Fruit fly (Drosophila melanogaster) whole organism, embryonic: ENCODE results near the gene CG10866.

ENCODE experiments used
- ATbp ChIP-seq: fragments of 200-800 bp; sonication (Bioruptor generic); optimal IDR thresholded peaks from 2 replicates; lab custom pipeline; 2017; ENCODE audit warnings: missing biosample characterization, mild to moderate bottlenecking, missing genetic modification characterization, missing genetic modification reagents
- Aef1 ChIP-seq: fragments of 200-800 bp; sonication (Bioruptor generic); IDR thresholded peaks from 3 replicates; pipeline ENCODE4 v1.3.6; 2022; ENCODE audit warnings: missing biosample characterization, missing genetic modification characterization
- BEAF-32 ChIP-seq: fragments of 200-800 bp; sonication (Bioruptor generic); optimal IDR thresholded peaks from 3 replicates; lab custom pipeline; 2017; ENCODE audit warnings: missing biosample characterization, missing genetic modification characterization, mild to moderate bottlenecking, moderate library complexity, missing genetic modification reagents
- CG10267 ChIP-seq: fragments of 200-800 bp; sonication (Bioruptor generic); optimal IDR thresholded peaks from 2 replicates; lab custom pipeline; 2018; ENCODE audit warnings: missing biosample characterization, mild to moderate bottlenecking, missing genetic modification characterization, moderate library complexity
- CG1233 ChIP-seq: fragments of 200-800 bp; sonication (Bioruptor generic); optimal IDR thresholded peaks from 4 replicates; lab custom pipeline; 2018; ENCODE audit warnings: missing biosample characterization, mild to moderate bottlenecking, missing genetic modification characterization
- CG13424 ChIP-seq: fragments of 200-800 bp; sonication (Bioruptor generic); optimal IDR thresholded peaks from 2 replicates; lab custom pipeline; 2019; ENCODE audit warnings: missing biosample characterization, mild to moderate bottlenecking, missing genetic modification characterization, moderate library complexity
- CG14667 ChIP-seq: fragments of 200-800 bp; sonication (Bioruptor generic); IDR thresholded peaks from 2 replicates; pipeline ENCODE4 v1.3.6; 2022; ENCODE audit warnings: missing biosample characterization, missing genetic modification characterization
- CG14710 ChIP-seq: fragments of 200-800 bp; sonication (Bioruptor generic); optimal IDR thresholded peaks from 3 replicates; lab custom pipeline; 2019; ENCODE audit warnings: missing biosample characterization, mild to moderate bottlenecking, missing genetic modification characterization, moderate library complexity
- CG17385 ChIP-seq: fragments of 200-800 bp; sonication (Bioruptor generic); optimal IDR thresholded peaks from 3 replicates; lab custom pipeline; 2018; ENCODE audit warnings: missing biosample characterization, mild to moderate bottlenecking, missing genetic modification characterization
- CG17802 ChIP-seq: fragments of 200-800 bp; sonication (Bioruptor generic); optimal IDR thresholded peaks from 2 replicates; lab custom pipeline; 2018; ENCODE audit warnings: missing biosample characterization, mild to moderate bottlenecking, missing genetic modification characterization, moderate library complexity
- CG18262 ChIP-seq: fragments of 200-800 bp; optimal IDR thresholded peaks from 3 replicates; lab custom pipeline; 2019; ENCODE audit warnings: missing biosample characterization, mild to moderate bottlenecking, missing genetic modification characterization, moderate library complexity
- CG1832 ChIP-seq: fragments of 200-800 bp; sonication (Bioruptor generic); optimal IDR thresholded peaks from 2 replicates; lab custom pipeline; 2017; ENCODE audit warnings: missing biosample characterization, mild to moderate bottlenecking, missing genetic modification characterization, inconsistent platforms
- CG2120 ChIP-seq: fragments of 200-800 bp; sonication (Bioruptor generic); optimal IDR thresholded peaks from 3 replicates; lab custom pipeline; 2016; ENCODE audit warnings: missing biosample characterization, missing genetic modification characterization
- CG31365 ChIP-seq: fragments of 200-800 bp; sonication (Bioruptor generic); optimal IDR thresholded peaks from 2 replicates; lab custom pipeline; 2018; ENCODE audit warnings: missing biosample characterization, mild to moderate bottlenecking, missing genetic modification characterization
- CG3995 ChIP-seq: fragments of 200-800 bp; sonication (Bioruptor generic); optimal IDR thresholded peaks from 3 replicates; lab custom pipeline; 2016; ENCODE audit warnings: missing biosample characterization, missing genetic modification characterization
- CG4617 ChIP-seq: fragments of 200-800 bp; sonication (Bioruptor generic); optimal IDR thresholded peaks from 3 replicates; lab custom pipeline; 2016; ENCODE audit warnings: missing biosample characterization, missing genetic modification characterization, borderline replicate concordance
- CG4707 ChIP-seq: fragments of 200-800 bp; sonication (Bioruptor generic); optimal IDR thresholded peaks from 2 replicates; lab custom pipeline; 2018; ENCODE audit warnings: missing biosample characterization, mild to moderate bottlenecking, missing genetic modification characterization, moderate library complexity
- CG8290 ChIP-seq, 3 experiments: fragments of 200-800 bp; sonication (Bioruptor generic); optimal IDR thresholded peaks; 2 replicates each; lab custom pipeline; 2016 to 2019; ENCODE audit warnings: missing biosample characterization in 3 of 3, missing genetic modification characterization in 3 of 3, mild to moderate bottlenecking in 2 of 3, moderate library complexity in 1 of 3
- CG8478 ChIP-seq: fragments of >200 bp; optimal IDR thresholded peaks from 2 replicates; lab custom pipeline; 2018
- CG9609 ChIP-seq: fragments of 200-800 bp; sonication (Bioruptor generic); optimal IDR thresholded peaks from 3 replicates; lab custom pipeline; 2016; ENCODE audit warnings: missing biosample characterization, missing genetic modification characterization
- CG9932 ChIP-seq: fragments of 200-800 bp; sonication (Bioruptor generic); IDR thresholded peaks from 2 replicates; pipeline ENCODE4 v1.3.6; 2022; ENCODE audit warnings: missing biosample characterization, missing genetic modification characterization
- Dll ChIP-seq: fragments of 200-800 bp; sonication (Bioruptor generic); IDR thresholded peaks from 4 replicates; pipeline ENCODE4 v1.3.6; 2022; ENCODE audit warnings: missing biosample characterization, missing genetic modification characterization; ENCODE audit not compliant: partially characterized antibody
- Dp ChIP-seq: fragments of 200-800 bp; sonication (Bioruptor generic); optimal IDR thresholded peaks from 2 replicates; lab custom pipeline; 2018; ENCODE audit warnings: missing biosample characterization, mild to moderate bottlenecking, missing genetic modification characterization, moderate library complexity
- E2f1 ChIP-seq: fragments of 200-800 bp; sonication (Bioruptor generic); IDR thresholded peaks from 2 replicates; pipeline ENCODE4 v1.3.6; 2022; ENCODE audit warnings: missing biosample characterization, missing genetic modification characterization
- ERR ChIP-seq: fragments of 200-800 bp; sonication (Bioruptor generic); optimal IDR thresholded peaks from 2 replicates; lab custom pipeline; 2016; ENCODE audit warnings: missing biosample characterization, missing genetic modification characterization
- Ets97D ChIP-seq: fragments of 200-800 bp; sonication (Bioruptor generic); optimal IDR thresholded peaks from 3 replicates; lab custom pipeline; 2016; ENCODE audit warnings: missing biosample characterization, missing genetic modification characterization
- Hey ChIP-seq: fragments of 200-800 bp; sonication (Bioruptor generic); optimal IDR thresholded peaks from 3 replicates; lab custom pipeline; 2018; ENCODE audit warnings: missing biosample characterization, mild to moderate bottlenecking, missing genetic modification characterization
- Optix ChIP-seq: fragments of 200-800 bp; sonication (Bioruptor generic); IDR thresholded peaks from 3 replicates; pipeline ENCODE4 v1.3.6; 2022; ENCODE audit warnings: missing biosample characterization, missing genetic modification characterization
- Sox100B ChIP-seq: fragments of 200-800 bp; sonication (Bioruptor generic); optimal IDR thresholded peaks from 3 replicates; lab custom pipeline; 2018; ENCODE audit warnings: missing biosample characterization, mild to moderate bottlenecking, missing genetic modification characterization
- Sry-δ ChIP-seq: fragments of 200-800 bp; sonication (Bioruptor generic); optimal IDR thresholded peaks from 2 replicates; lab custom pipeline; 2016; ENCODE audit warnings: missing biosample characterization, missing genetic modification characterization
- ab ChIP-seq: fragments of 200-800 bp; sonication (Bioruptor generic); optimal IDR thresholded peaks from 2 replicates; lab custom pipeline; 2016; ENCODE audit warnings: missing biosample characterization, missing genetic modification characterization
- ara ChIP-seq: fragments of 200-800 bp; sonication (Bioruptor generic); IDR thresholded peaks from 2 replicates; pipeline ENCODE4 v1.3.6; 2022; ENCODE audit warnings: missing biosample characterization, missing genetic modification characterization
- caup ChIP-seq: fragments of 200-800 bp; sonication (Bioruptor generic); optimal IDR thresholded peaks from 3 replicates; lab custom pipeline; 2017; ENCODE audit warnings: missing biosample characterization, mild to moderate bottlenecking, missing genetic modification characterization, moderate library complexity; ENCODE audit not compliant: severe bottlenecking
- chinmo ChIP-seq: fragments of 200-800 bp; sonication (Bioruptor generic); IDR thresholded peaks from 4 replicates; pipeline ENCODE4 v1.3.6; 2022; ENCODE audit warnings: missing biosample characterization, missing genetic modification characterization; ENCODE audit not compliant: partially characterized antibody
- ci ChIP-seq: fragments of 200-800 bp; sonication (Bioruptor generic); IDR thresholded peaks from 3 replicates; pipeline ENCODE4 v1.3.6; 2022; ENCODE audit warnings: missing biosample characterization, missing genetic modification characterization
- corto ChIP-seq: fragments of 200-800 bp; sonication (Bioruptor generic); optimal IDR thresholded peaks from 2 replicates; lab custom pipeline; 2016; ENCODE audit warnings: missing biosample characterization, mild to moderate bottlenecking, missing genetic modification characterization, moderate library complexity
- gcm2 ChIP-seq: fragments of 200-800 bp; sonication (Bioruptor generic); optimal IDR thresholded peaks from 2 replicates; lab custom pipeline; 2016; ENCODE audit warnings: missing biosample characterization, missing genetic modification characterization
- ham ChIP-seq: fragments of 200-800 bp; sonication (Bioruptor generic); IDR thresholded peaks from 2 replicates; pipeline ENCODE4 v1.3.6; 2022; ENCODE audit warnings: missing biosample characterization, missing genetic modification characterization
- mam ChIP-seq: fragments of 200-800 bp; sonication (Bioruptor generic); optimal IDR thresholded peaks from 3 replicates; lab custom pipeline; 2016; ENCODE audit warnings: missing biosample characterization, missing genetic modification characterization
- nmo ChIP-seq: fragments of 200-800 bp; sonication (Bioruptor generic); optimal IDR thresholded peaks from 2 replicates; lab custom pipeline; 2018; ENCODE audit warnings: missing biosample characterization, mild to moderate bottlenecking, missing genetic modification characterization, moderate library complexity
- nom ChIP-seq: fragments of 200-800 bp; sonication (Bioruptor generic); optimal IDR thresholded peaks from 2 replicates; lab custom pipeline; 2017; ENCODE audit warnings: missing biosample characterization, missing genetic modification characterization, mild to moderate bottlenecking, moderate library complexity, missing genetic modification reagents
- org-1 ChIP-seq: fragments of 200-800 bp; sonication (Bioruptor generic); optimal IDR thresholded peaks from 2 replicates; lab custom pipeline; 2017; ENCODE audit warnings: missing biosample characterization, missing genetic modification characterization
- otp ChIP-seq: fragments of 200-800 bp; sonication (Bioruptor generic); IDR thresholded peaks from 3 replicates; pipeline ENCODE4, ENCODE4 v1.3.6; 2022; ENCODE audit warnings: missing biosample characterization, missing genetic modification characterization
- pros ChIP-seq: fragments of 200-800 bp; sonication (Bioruptor generic); optimal IDR thresholded peaks from 3 replicates; lab custom pipeline; 2019; ENCODE audit warnings: missing biosample characterization, mild to moderate bottlenecking, missing genetic modification characterization, moderate library complexity
- sc ChIP-seq, 3 experiments: fragments of >200 bp in 2 of 3; fragments of 200-800 bp in 1 of 3; sonication (Bioruptor generic) in 1 of 3; optimal IDR thresholded peaks; 2 replicates in 2 of 3; 3 replicates in 1 of 3; lab custom pipeline; 2017; ENCODE audit warnings: mild to moderate bottlenecking in 1 of 3, missing biosample characterization in 1 of 3, missing genetic modification characterization in 1 of 3, missing genetic modification reagents in 1 of 3
- tll ChIP-seq, 2 experiments: fragments of 200-800 bp in 1 of 2; fragments of >200 bp in 1 of 2; sonication (Bioruptor generic) in 1 of 2; optimal IDR thresholded peaks; 2 replicates each; lab custom pipeline; 2017 to 2019; ENCODE audit warnings: missing biosample characterization in 2 of 2, missing genetic modification characterization in 2 of 2, mild to moderate bottlenecking in 1 of 2, moderate library complexity in 1 of 2
- z ChIP-seq: fragments of 200-800 bp; sonication (Bioruptor generic); IDR thresholded peaks from 3 replicates; pipeline ENCODE4 v1.3.6; 2022; ENCODE audit warnings: missing biosample characterization, missing genetic modification characterization
- zfh2 ChIP-seq: fragments of 200-800 bp; sonication (Bioruptor generic); optimal IDR thresholded peaks from 2 replicates; lab custom pipeline; 2016; ENCODE audit warnings: missing biosample characterization, missing genetic modification characterization

The CG10866 gene

DNA sequence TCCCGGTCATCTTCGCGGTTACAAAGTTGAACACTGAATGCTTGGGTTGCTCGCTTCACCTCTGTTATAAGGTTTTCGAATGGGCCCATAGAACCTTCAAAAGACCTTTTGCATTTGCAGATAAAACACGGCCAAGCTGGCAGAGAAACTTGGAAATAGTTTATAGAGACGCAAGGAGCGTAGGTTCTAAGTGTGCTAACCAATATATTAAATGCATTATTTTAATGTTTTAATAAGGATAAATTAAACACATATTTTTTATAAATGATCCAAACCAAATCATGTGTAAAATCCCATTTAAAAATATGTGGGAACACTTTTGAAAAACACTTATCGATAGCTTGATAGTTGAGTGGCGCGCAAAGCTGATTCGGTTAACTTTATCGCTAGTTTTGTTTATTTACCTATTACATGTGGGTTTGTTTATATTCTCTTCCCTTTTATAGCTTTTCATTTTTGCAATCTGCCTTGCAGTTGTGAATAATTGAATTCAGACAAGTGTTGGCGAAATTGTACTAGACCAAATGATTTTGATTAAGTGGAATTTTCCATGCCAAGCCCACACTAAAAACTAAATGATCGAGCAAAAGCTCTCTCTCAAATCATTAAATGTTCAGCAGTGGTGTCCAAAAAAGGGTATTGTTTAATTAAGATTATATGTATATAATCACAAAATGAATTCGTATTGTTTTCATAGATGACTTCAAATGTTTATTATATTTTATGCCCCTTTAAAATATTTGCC, 2.5 kb upstream of the CG10866 start, which contains the start of gene CG12766:
CG12766 (minus strand) TSS at position 51 of the 745 bp plus-strand sequence.
- no peak for TF ChIP-seq ATbp (GFP tag; lab: Kevin White, UChicago)
- TF ChIP-seq CG10267 (tag; lab: Kevin White, UChicago), result no peak
- no peak for TF ChIP-seq CG14667 (GFP tag; lab: Robert Waterston, UW)
- no peak for TF ChIP-seq ara (GFP tag; lab: Robert Waterston, UW)
- no peak for TF ChIP-seq nom (GFP tag; lab: Kevin White, UChicago)
- peak; percentile 66 for TF ChIP-seq CG2120 (GFP tag; lab: Kevin White, UChicago)
- no peak for TF ChIP-seq CG9609
- no peak for TF ChIP-seq caup
- peak; percentile 74; the same call in 2 of the 4 replicates for TF ChIP-seq chinmo (GFP tag; lab: Robert Waterston, UW)
- TF ChIP-seq zfh2 (GFP tag; lab: Kevin White, UChicago), result no peak
- no peak for TF ChIP-seq tll (GFP tag; optimal IDR thresholded peaks at IDR 0.05; lab: Kevin White, UChicago)
- TF ChIP-seq mam (GFP tag; lab: Kevin White, UChicago), result no peak
- TF ChIP-seq CG8290 (GFP tag; optimal IDR thresholded peaks at IDR 0.05; lab: Kevin White, UChicago), result no peak
- TF ChIP-seq CG8290 (tag; optimal IDR thresholded peaks at IDR 0.05; lab: Kevin White, UChicago), result peak in 1 of 2 experiments; percentile 33
- no peak for TF ChIP-seq CG13424 (tag; lab: Kevin White, UChicago)
- no peak for TF ChIP-seq CG4707 (GFP tag; lab: Kevin White, UChicago)
- no peak for TF ChIP-seq corto
- TF ChIP-seq CG17802 (tag; lab: Kevin White, UChicago), result no peak
- no peak for TF ChIP-seq ham (GFP tag; lab: Robert Waterston, UW)
- no peak for TF ChIP-seq CG17385
- no peak for TF ChIP-seq gcm2 (GFP tag; lab: Kevin White, UChicago)
- TF ChIP-seq CG1832 (GFP tag; lab: Kevin White, UChicago), result no peak
- no peak for TF ChIP-seq ci (GFP tag; lab: Robert Waterston, UW)
- no peak for TF ChIP-seq Ets97D
- TF ChIP-seq BEAF-32, result peak; percentile 4
- TF ChIP-seq Sry-δ (GFP tag; lab: Kevin White, UChicago), result no peak
- no peak for TF ChIP-seq org-1
- no peak for TF ChIP-seq CG1233 (GFP tag; lab: Kevin White, UChicago)
- TF ChIP-seq Dll, result peak; percentile 61; the same call in 3 of the 4 replicates
- TF ChIP-seq CG9932, result peak; percentile 38; the same call in 1 of the 2 replicates
- TF ChIP-seq z (GFP tag; lab: Robert Waterston, UW), result no peak
- no peak for TF ChIP-seq ab
- no peak for TF ChIP-seq Aef1 (GFP tag; lab: Robert Waterston, UW)
- no peak for TF ChIP-seq Sox100B
- TF ChIP-seq sc (optimal IDR thresholded peaks at IDR 0.05; lab: Kevin White, UChicago), result no peak
- TF ChIP-seq sc (GFP tag; optimal IDR thresholded peaks at IDR 0.05; lab: Kevin White, UChicago), result no peak
- TF ChIP-seq Optix (GFP tag; lab: Robert Waterston, UW), result no peak
- no peak for TF ChIP-seq pros
- no peak for TF ChIP-seq ERR (GFP tag; lab: Kevin White, UChicago)
- no peak for TF ChIP-seq Hey (tag; lab: Kevin White, UChicago)
- no peak for TF ChIP-seq CG31365
- TF ChIP-seq E2f1, result no peak
- no peak for TF ChIP-seq CG4617 (GFP tag; lab: Kevin White, UChicago)
- no peak for TF ChIP-seq CG14710 (tag; lab: Kevin White, UChicago)
- TF ChIP-seq nmo, result no peak
- TF ChIP-seq Dp (GFP tag; lab: Kevin White, UChicago), result peak; percentile 77
- TF ChIP-seq CG8478 (lab: Kevin White, UChicago), result no peak
- no peak for TF ChIP-seq otp
- TF ChIP-seq CG3995 (GFP tag; lab: Kevin White, UChicago), result no peak
- TF ChIP-seq CG18262, result no peak
